Worm (Caenorhabditis elegans) whole organism, L1 larva: Measurements from ENCODE around the gene gem-1.
A peak's percentile ranks its signal among the peaks of the same experiment; 100 is the strongest.

ENCODE experiments used
- C34B4.2 ChIP-seq: sonication (generic microtip); optimal IDR thresholded peaks from 2 replicates; lab custom pipeline; 2017; ENCODE audit warnings: mild to moderate bottlenecking, missing genetic modification characterization, missing compliant biosample characterization
- aha-1 ChIP-seq: fragments of 150-350 bp; optimal IDR thresholded peaks from 2 replicates; lab custom pipeline; 2014; ENCODE audit warnings: missing biosample characterization, missing genetic modification characterization
- aly-2 ChIP-seq: fragments of 150-350 bp; optimal IDR thresholded peaks from 2 replicates; lab custom pipeline; 2014; ENCODE audit warnings: missing biosample characterization, missing genetic modification characterization
- ama-1 ChIP-seq: fragments of 150-350 bp; optimal IDR thresholded peaks from 2 replicates; lab custom pipeline; 2014
- ceh-63 ChIP-seq: fragments of 200-800 bp; sonication (Bioruptor generic); optimal IDR thresholded peaks from 2 replicates; lab custom pipeline; 2018; ENCODE audit warnings: mild to moderate bottlenecking, missing genetic modification characterization, missing compliant biosample characterization
- ceh-8 ChIP-seq: fragments of 200-800 bp; sonication (Bioruptor generic); optimal IDR thresholded peaks from 2 replicates; lab custom pipeline; 2018; ENCODE audit warnings: mild to moderate bottlenecking, missing genetic modification characterization, moderate library complexity, missing compliant biosample characterization
- ceh-82 ChIP-seq, 3 experiments: fragments of 150-350 bp in 1 of 3; sonication (generic microtip) in 2 of 3; optimal IDR thresholded peaks; 2 replicates each; lab custom pipeline; 2014 to 2017; ENCODE audit warnings: missing biosample characterization in 3 of 3, missing genetic modification characterization in 3 of 3
- ceh-88 ChIP-seq: fragments of 200-800 bp; sonication (Bioruptor generic); IDR thresholded peaks from 2 replicates; pipeline ENCODE4 v1.3.6; 2022; ENCODE audit warnings: missing genetic modification characterization, missing compliant biosample characterization
- ceh-90 ChIP-seq: sonication (generic microtip); optimal IDR thresholded peaks from 2 replicates; lab custom pipeline; 2016; ENCODE audit warnings: missing genetic modification characterization, missing compliant biosample characterization
- ces-1 ChIP-seq: fragments of 150-350 bp; optimal IDR thresholded peaks from 2 replicates; lab custom pipeline; 2014; ENCODE audit warnings: missing biosample characterization, missing genetic modification reagents, missing genetic modification characterization
- dpl-1 ChIP-seq, 3 experiments: fragments of 150-350 bp in 2 of 3; sonication (generic microtip) in 1 of 3; optimal IDR thresholded peaks; 2 replicates each; lab custom pipeline; 2014 to 2017; ENCODE audit warnings: missing biosample characterization in 3 of 3, missing genetic modification characterization in 3 of 3, missing genetic modification reagents in 3 of 3
- efl-1 ChIP-seq, 4 experiments: fragments of 150-350 bp; optimal IDR thresholded peaks in 3 of 4; peaks in 1 of 4; 1 replicate in 1 of 4; 2 replicates in 3 of 4; lab custom pipeline; 2014; ENCODE audit warnings: missing biosample characterization in 2 of 4, missing genetic modification characterization in 2 of 4, missing genetic modification reagents in 2 of 4
- efl-3 ChIP-seq: fragments of 200-800 bp; sonication (Bioruptor generic); optimal IDR thresholded peaks from 2 replicates; lab custom pipeline; 2018; ENCODE audit warnings: mild to moderate bottlenecking, missing genetic modification characterization, missing compliant biosample characterization
- egl-13 ChIP-seq: sonication (generic microtip); optimal IDR thresholded peaks from 2 replicates; lab custom pipeline; 2016; ENCODE audit warnings: missing genotype, missing genetic modification reagents, missing genetic modification characterization, missing compliant biosample characterization
- egl-27 ChIP-seq, 2 experiments: fragments of 150-350 bp in 1 of 2; sonication (generic microtip); optimal IDR thresholded peaks; 3 replicates each; lab custom pipeline; 2017 to 2018; ENCODE audit warnings: missing biosample characterization in 2 of 2, missing genetic modification characterization in 2 of 2, missing genetic modification reagents in 2 of 2
- elt-2 ChIP-seq: sonication (generic microtip); optimal IDR thresholded peaks from 2 replicates; lab custom pipeline; 2016; ENCODE audit warnings: missing genetic modification characterization, mild to moderate bottlenecking, inconsistent platforms, missing compliant biosample characterization, missing genetic modification reagents
- ets-5 ChIP-seq: fragments of 200-800 bp; sonication (Bioruptor generic); IDR thresholded peaks from 2 replicates; pipeline ENCODE4 v1.3.6; 2022; ENCODE audit warnings: missing genetic modification characterization, missing compliant biosample characterization
- fkh-10 ChIP-seq: sonication (generic microtip); optimal IDR thresholded peaks from 2 replicates; lab custom pipeline; 2017; ENCODE audit warnings: missing biosample characterization, missing genetic modification reagents, missing genetic modification characterization
- fos-1 ChIP-seq: fragments of 150-350 bp; optimal IDR thresholded peaks from 2 replicates; lab custom pipeline; 2014; ENCODE audit warnings: missing biosample characterization, missing genetic modification characterization
- hlh-17 ChIP-seq: fragments of 200-800 bp; sonication (Bioruptor generic); optimal IDR thresholded peaks from 2 replicates; lab custom pipeline; 2018; ENCODE audit warnings: missing genetic modification characterization, mild to moderate bottlenecking, missing compliant biosample characterization, moderate library complexity, borderline replicate concordance
- hlh-4 ChIP-seq: sonication (generic microtip); optimal IDR thresholded peaks from 2 replicates; lab custom pipeline; 2016; ENCODE audit warnings: mild to moderate bottlenecking, missing genetic modification characterization, missing compliant biosample characterization
- irx-1 ChIP-seq: sonication (generic microtip); optimal IDR thresholded peaks from 2 replicates; lab custom pipeline; 2016; ENCODE audit warnings: missing genetic modification characterization, missing compliant biosample characterization
- isw-1 ChIP-seq: fragments of 200-800 bp; sonication (Bioruptor generic); IDR thresholded peaks from 2 replicates; pipeline ENCODE4 v1.3.6; 2022; ENCODE audit warnings: missing genetic modification characterization, missing compliant biosample characterization
- jun-1 ChIP-seq: fragments of 150-350 bp; optimal IDR thresholded peaks from 2 replicates; lab custom pipeline; 2014; ENCODE audit warnings: missing biosample characterization, missing genetic modification reagents, missing genetic modification characterization
- lin-13 ChIP-seq: fragments of 150-350 bp; optimal IDR thresholded peaks from 2 replicates; lab custom pipeline; 2014; ENCODE audit warnings: missing biosample characterization, missing genetic modification reagents, missing genetic modification characterization
- lin-35 ChIP-seq, 2 experiments: fragments of 150-350 bp; optimal IDR thresholded peaks; 2 replicates each; lab custom pipeline; 2014; ENCODE audit warnings: missing biosample characterization in 2 of 2, missing genetic modification characterization in 2 of 2, missing genetic modification reagents in 2 of 2
- lin-39 ChIP-seq: fragments of 150-350 bp; optimal IDR thresholded peaks from 2 replicates; lab custom pipeline; 2014; ENCODE audit warnings: missing biosample characterization, missing genetic modification reagents, missing genetic modification characterization
- lir-3 ChIP-seq: sonication (generic microtip); optimal IDR thresholded peaks from 2 replicates; lab custom pipeline; 2016; ENCODE audit warnings: mild to moderate bottlenecking, missing genetic modification characterization, moderate library complexity, missing compliant biosample characterization; ENCODE audit not compliant: poor library complexity
- mab-9 ChIP-seq: fragments of 200-800 bp; sonication (Bioruptor generic); IDR thresholded peaks from 2 replicates; pipeline ENCODE4 v1.3.6; 2022; ENCODE audit warnings: missing genetic modification reagents, missing genetic modification characterization, missing compliant biosample characterization
- mef-2 ChIP-seq: fragments of 150-350 bp; optimal IDR thresholded peaks from 2 replicates; lab custom pipeline; 2014; ENCODE audit warnings: missing biosample characterization, missing genetic modification characterization
- nhr-20 ChIP-seq: sonication (generic microtip); optimal IDR thresholded peaks from 2 replicates; lab custom pipeline; 2016; ENCODE audit warnings: mild to moderate bottlenecking, missing genetic modification characterization, missing compliant biosample characterization
- nhr-47 ChIP-seq: sonication (generic microtip); optimal IDR thresholded peaks from 2 replicates; lab custom pipeline; 2016; ENCODE audit warnings: mild to moderate bottlenecking, missing genetic modification characterization, moderate library complexity, missing compliant biosample characterization
- nhr-71 ChIP-seq: sonication (generic microtip); optimal IDR thresholded peaks from 2 replicates; lab custom pipeline; 2016; ENCODE audit warnings: mild to moderate bottlenecking, missing genetic modification characterization, moderate library complexity, missing compliant biosample characterization
- nhr-76 ChIP-seq: sonication (generic microtip); optimal IDR thresholded peaks from 2 replicates; lab custom pipeline; 2017; ENCODE audit warnings: missing biosample characterization, missing genetic modification characterization
- nhr-77 ChIP-seq: fragments of 150-350 bp; optimal IDR thresholded peaks from 2 replicates; lab custom pipeline; 2014; ENCODE audit warnings: missing biosample characterization, missing genetic modification characterization
- pqm-1 ChIP-seq: sonication (generic microtip); optimal IDR thresholded peaks from 3 replicates; lab custom pipeline; 2017; ENCODE audit warnings: missing biosample characterization, missing genetic modification characterization
- rnt-1 ChIP-seq: sonication (generic microtip); optimal IDR thresholded peaks from 2 replicates; lab custom pipeline; 2016; ENCODE audit warnings: mild to moderate bottlenecking, missing genetic modification characterization, moderate library complexity, missing compliant biosample characterization
- skn-1 ChIP-seq: fragments of 150-350 bp; optimal IDR thresholded peaks from 2 replicates; lab custom pipeline; 2014; ENCODE audit warnings: missing biosample characterization, missing genetic modification characterization
- snpc-4 ChIP-seq: fragments of 150-350 bp; optimal IDR thresholded peaks from 2 replicates; lab custom pipeline; 2014; ENCODE audit warnings: missing biosample characterization, missing genetic modification characterization
- snu-23 ChIP-seq: sonication (generic microtip); optimal IDR thresholded peaks from 2 replicates; lab custom pipeline; 2016; ENCODE audit warnings: missing genetic modification characterization, missing compliant biosample characterization
- tlp-1 ChIP-seq: fragments of 150-350 bp; optimal IDR thresholded peaks from 2 replicates; lab custom pipeline; 2014; ENCODE audit warnings: missing biosample characterization, missing genetic modification characterization
- unc-130 ChIP-seq: fragments of 150-350 bp; optimal IDR thresholded peaks from 2 replicates; lab custom pipeline; 2017; ENCODE audit warnings: missing biosample characterization, missing genetic modification characterization, inconsistent platforms
- unc-30 ChIP-seq: sonication (generic microtip); optimal IDR thresholded peaks from 2 replicates; lab custom pipeline; 2017; ENCODE audit warnings: missing biosample characterization, missing genetic modification characterization
- unc-86 ChIP-seq: sonication (generic microtip); optimal IDR thresholded peaks from 2 replicates; lab custom pipeline; 2016; ENCODE audit warnings: missing genetic modification characterization, missing compliant biosample characterization
- unc-98 ChIP-seq: fragments of 200-800 bp; sonication (Bioruptor generic); IDR thresholded peaks from 2 replicates; pipeline ENCODE4 v1.3.6; 2022; ENCODE audit warnings: missing genetic modification characterization, missing compliant biosample characterization
- vab-15 ChIP-seq: sonication (generic microtip); optimal IDR thresholded peaks from 2 replicates; lab custom pipeline; 2017; ENCODE audit warnings: missing genotype, mild to moderate bottlenecking, missing genetic modification characterization, missing compliant biosample characterization
- zip-4 ChIP-seq: fragments of 200-800 bp; sonication (Bioruptor generic); optimal IDR thresholded peaks from 2 replicates; lab custom pipeline; 2018; ENCODE audit warnings: mild to moderate bottlenecking, missing genetic modification characterization, moderate library complexity, missing compliant biosample characterization
- ztf-4 ChIP-seq: fragments of 150-350 bp; optimal IDR thresholded peaks from 2 replicates; lab custom pipeline; 2014; ENCODE audit warnings: missing biosample characterization, missing genetic modification characterization

The gem-1 gene

ce11 chrX:13349230-13350122 is 27.3 kb downstream of the gem-1 start (continued):
- TF ChIP-seq elt-2 (tag; lab: Kevin White, UChicago) (peak; percentile 31), aly-2 (tag; lab: Kevin White, UChicago) (peak; percentile 19), unc-130 (tag; lab: Kevin White, UChicago) (no peak), skn-1 (tag; lab: Kevin White, UChicago) (peak; percentile 3), snpc-4 (no peak), ceh-63 (GFP tag; lab: Kevin White, UChicago) (no peak), nhr-71 (tag; lab: Kevin White, UChicago) (peak; percentile 77), isw-1 (GFP tag; lab: Robert Waterston, UW) (no peak), pqm-1 (tag; lab: Kevin White, UChicago) (no peak), ceh-88 (no peak), ces-1 (no peak), fkh-10 (GFP tag; lab: Kevin White, UChicago) (no peak), lin-39 (no peak), hlh-4 (tag; lab: Kevin White, UChicago) (no peak), tlp-1 (tag; lab: Kevin White, UChicago) (no peak), fos-1 (tag; lab: Kevin White, UChicago) (no peak), ama-1 (peak; percentile 85), efl-3 (GFP tag; lab: Kevin White, UChicago) (no peak), hlh-17 (GFP tag; lab: Kevin White, UChicago) (no peak), mab-9 (no peak), nhr-77 (tag; lab: Kevin White, UChicago) (no peak), ceh-82 (tag; optimal IDR thresholded peaks at IDR 0.05; lab: Kevin White, UChicago) (no peak), C34B4.2 (tag; lab: Kevin White, UChicago) (no peak), egl-13 (tag; lab: Kevin White, UChicago) (no peak), jun-1 (tag; lab: Kevin White, UChicago) (no peak), rnt-1 (peak; percentile 41), efl-1 (optimal IDR thresholded peaks at IDR 0.05; lab: Kevin White, UChicago) (no peak), efl-1 (GFP tag; optimal IDR thresholded peaks at IDR 0.05 in 1 of 2; lab: Kevin White, UChicago) (peak in 1 of 2 experiments; percentile 67), nhr-76 (tag; lab: Kevin White, UChicago) (no peak), nhr-20 (tag; lab: Kevin White, UChicago) (peak; percentile 52), aha-1 (no peak), lir-3 (tag; lab: Kevin White, UChicago) (no peak), ztf-4 (tag; lab: Kevin White, UChicago) (peak; percentile 80), dpl-1 (GFP tag; optimal IDR thresholded peaks at IDR 0.05; lab: Kevin White, UChicago) (no peak), zip-4 (no peak), lin-13 (GFP tag; lab: Kevin White, UChicago) (peak; percentile 46), egl-27 (tag; optimal IDR thresholded peaks at IDR 0.05; lab: Kevin White, UChicago) (no peak), ceh-90 (no peak), mef-2 (tag; lab: Kevin White, UChicago) (no peak), unc-30 (tag; lab: Kevin White, UChicago) (no peak), snu-23 (GFP tag; lab: Kevin White, UChicago) (peak; percentile 55), vab-15 (tag; lab: Kevin White, UChicago) (no peak), nhr-47 (peak; percentile 66), ceh-8 (GFP tag; lab: Kevin White, UChicago) (no peak), ets-5 (GFP tag; lab: Robert Waterston, UW) (no peak), unc-98 (GFP tag; lab: Robert Waterston, UW) (no peak), lin-35 (GFP tag; optimal IDR thresholded peaks at IDR 0.05; lab: Kevin White, UChicago) (peak in 1 of 2 experiments; percentile 18), irx-1 (no peak), unc-86 (tag; lab: Kevin White, UChicago) (no peak)
